Worm (Caenorhabditis elegans) whole organism, late embryonic: Measurements from ENCODE around the gene nhr-258.

ENCODE experiments used
- F13H6.1 ChIP-seq: sonication (generic microtip); optimal IDR thresholded peaks from 2 replicates; lab custom pipeline; 2016; ENCODE audit warnings: missing genetic modification characterization, missing compliant biosample characterization
- K09A11.1 ChIP-seq: sonication (generic microtip); optimal IDR thresholded peaks from 2 replicates; lab custom pipeline; 2017; ENCODE audit warnings: antibody characterized with exemption, mild to moderate bottlenecking, missing genetic modification characterization, missing compliant biosample characterization; ENCODE audit not compliant: insufficient read depth
- ceh-2 ChIP-seq: sonication (generic microtip); optimal IDR thresholded peaks from 2 replicates; lab custom pipeline; 2016; ENCODE audit warnings: missing genotype, missing genetic modification characterization, missing compliant biosample characterization
- ceh-24 ChIP-seq: sonication (generic microtip); optimal IDR thresholded peaks from 2 replicates; lab custom pipeline; 2016; ENCODE audit warnings: mild to moderate bottlenecking, missing genetic modification characterization, missing compliant biosample characterization
- ets-4 ChIP-seq: sonication (generic microtip); optimal IDR thresholded peaks from 2 replicates; lab custom pipeline; 2016; ENCODE audit warnings: missing genetic modification characterization, missing compliant biosample characterization
- hlh-8 ChIP-seq: sonication (generic microtip); optimal IDR thresholded peaks from 2 replicates; lab custom pipeline; 2016; ENCODE audit warnings: missing genotype, missing genetic modification characterization, missing compliant biosample characterization
- lin-11 ChIP-seq: fragments of 200-800 bp; sonication (Bioruptor generic); optimal IDR thresholded peaks from 2 replicates; lab custom pipeline; 2018; ENCODE audit warnings: mild to moderate bottlenecking, missing genetic modification characterization, missing compliant biosample characterization
- pax-1 ChIP-seq: fragments of 150-350 bp; optimal IDR thresholded peaks from 2 replicates; lab custom pipeline; 2014; ENCODE audit warnings: missing biosample characterization, missing genetic modification characterization
- pqm-1 ChIP-seq: sonication (generic microtip); optimal IDR thresholded peaks from 2 replicates; lab custom pipeline; 2016; ENCODE audit warnings: missing genetic modification characterization, missing compliant biosample characterization
- ref-2 ChIP-seq: sonication (generic microtip); optimal IDR thresholded peaks from 2 replicates; lab custom pipeline; 2016; ENCODE audit warnings: missing genetic modification characterization, missing compliant biosample characterization
- rnt-1 ChIP-seq: sonication (generic microtip); optimal IDR thresholded peaks from 2 replicates; lab custom pipeline; 2016; ENCODE audit warnings: missing genetic modification characterization, missing compliant biosample characterization
- tbx-2 ChIP-seq: sonication (generic microtip); optimal IDR thresholded peaks from 2 replicates; lab custom pipeline; 2016; ENCODE audit warnings: missing genetic modification characterization, missing compliant biosample characterization
- unc-55 ChIP-seq: sonication (generic microtip); optimal IDR thresholded peaks from 2 replicates; lab custom pipeline; 2017; ENCODE audit warnings: missing biosample characterization, missing genetic modification reagents, missing genetic modification characterization

- no peak for TF ChIP-seq rnt-1 (tag; lab: Kevin White, UChicago)
- TF ChIP-seq pax-1 (tag; lab: Kevin White, UChicago), result no peak
- TF ChIP-seq tbx-2 (tag; lab: Kevin White, UChicago), result no peak
- no peak for TF ChIP-seq F13H6.1 (tag; lab: Kevin White, UChicago)
- TF ChIP-seq ceh-24, result no peak
- TF ChIP-seq hlh-8, result no peak
- no peak for TF ChIP-seq unc-55 (GFP tag; lab: Kevin White, UChicago)
- no peak for TF ChIP-seq pqm-1
- TF ChIP-seq ceh-2 (tag; lab: Kevin White, UChicago), result no peak
- TF ChIP-seq K09A11.1, result no peak
- no peak for TF ChIP-seq ets-4 (tag; lab: Kevin White, UChicago)
- TF ChIP-seq ref-2 (tag; lab: Kevin White, UChicago), result no peak
- no peak for TF ChIP-seq lin-11 (tag; lab: Kevin White, UChicago)
These were observed 30.8 kb downstream of the nhr-258 start for ce11 chrIV:8075516-8075915.
